Worm (Caenorhabditis elegans) whole organism, dauer: Measurements from ENCODE around the gene gpd-4.

Experiments
- unc-62 ChIP-seq: sonication (generic microtip); optimal IDR thresholded peaks from 2 replicates; lab custom pipeline; 2017; ENCODE audit warnings: missing biosample characterization, missing genetic modification reagents, missing genetic modification characterization

gpd-4 gene

ce11 chrII:10203067-10203466 is 32.0 kb downstream of the gpd-4 start:
- no peak for TF ChIP-seq unc-62 (GFP tag; lab: Kevin White, UChicago)

DNA sequence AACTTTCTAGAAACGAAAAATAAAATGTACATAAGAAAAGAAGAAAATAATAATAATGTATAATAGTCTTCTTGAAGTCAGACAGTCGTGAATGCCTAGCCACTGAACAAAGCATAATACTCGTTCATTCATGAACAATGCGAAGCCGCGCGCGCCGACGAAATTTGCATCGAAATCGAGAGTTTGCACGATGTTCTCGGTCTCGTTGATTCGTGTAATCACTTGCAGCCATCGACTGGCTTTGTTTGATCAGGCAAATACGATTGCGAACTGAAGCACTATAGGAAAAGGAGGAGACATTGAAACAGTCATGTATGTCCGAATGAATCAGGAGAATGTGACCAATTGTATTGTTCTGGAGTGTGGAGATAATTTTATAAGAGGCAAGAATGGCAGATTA is 32.7 kb downstream of the gpd-4 start:
- TF ChIP-seq unc-62 (GFP tag; lab: Kevin White, UChicago), result no peak

DNA sequence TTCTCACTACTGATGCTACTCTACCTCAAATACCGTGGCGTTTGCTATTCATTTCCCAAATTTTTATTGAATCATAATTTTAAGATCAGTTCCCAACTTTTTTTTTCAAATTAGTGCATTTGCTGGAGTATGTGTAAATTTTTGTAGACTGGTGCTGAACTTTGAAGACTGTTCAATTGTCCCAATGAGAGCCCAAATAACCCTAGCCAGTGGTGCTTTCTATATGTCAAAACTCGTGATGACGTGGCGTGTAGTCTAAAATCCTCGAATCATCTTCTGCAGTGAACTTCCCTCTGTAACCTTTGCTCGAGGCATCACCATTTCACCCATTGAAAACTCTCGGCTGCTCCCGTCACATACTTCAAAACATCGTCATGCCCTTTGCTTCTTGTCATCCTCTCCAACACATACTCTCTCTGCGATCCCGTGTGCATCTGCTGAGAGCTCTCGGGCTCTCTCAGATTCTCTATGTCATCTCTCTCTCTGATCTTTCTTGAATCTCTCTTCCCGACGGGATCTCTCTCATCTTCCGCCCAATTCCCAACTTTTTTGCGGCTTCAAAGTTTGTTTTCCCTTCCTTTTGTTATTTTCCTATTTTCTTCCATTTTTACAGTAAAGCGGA is 33.5 kb downstream of the gpd-4 start:
- no peak for TF ChIP-seq unc-62 (GFP tag; lab: Kevin White, UChicago)

- TF ChIP-seq unc-62 (GFP tag; lab: Kevin White, UChicago), result no peak
These were observed 35.4 kb downstream of the gpd-4 start, which contains the start of gene T01E8.1 for ce11 chrII:10206425-10206824. Gene T01E8.1 (plus strand): TSS chrII:10206725.

ce11 chrII:10218171-10218570 is 47.1 kb downstream of the gpd-4 start, which contains the start of gene ref-1:
Gene ref-1 (plus strand): TSS chrII:10218471.
- no peak for TF ChIP-seq unc-62 (GFP tag; lab: Kevin White, UChicago)

- TF ChIP-seq unc-62 (GFP tag; lab: Kevin White, UChicago), result no peak
These were observed 49.6 kb downstream of the gpd-4 start for ce11 chrII:10220631-10221030.

DNA sequence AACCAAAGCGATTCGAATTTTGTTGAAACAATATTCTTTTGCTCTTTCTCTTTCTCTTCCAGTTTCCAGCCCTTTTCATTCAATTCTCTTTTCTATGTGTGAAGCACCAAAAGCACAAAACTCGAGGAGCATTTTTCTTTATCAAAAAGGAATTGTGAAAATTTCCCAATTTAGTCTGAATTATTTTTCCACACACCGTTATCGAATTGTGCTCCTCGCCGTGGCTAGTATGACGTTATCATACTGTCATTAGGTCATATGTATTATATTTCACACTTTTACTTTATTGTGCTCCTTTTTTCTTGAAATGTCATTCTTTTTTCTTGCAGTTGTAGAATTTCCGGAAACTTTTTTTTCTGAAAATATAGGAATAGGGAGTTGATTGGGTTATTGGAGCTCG is 50.6 kb downstream of the gpd-4 start:
- no peak for TF ChIP-seq unc-62 (GFP tag; lab: Kevin White, UChicago)
